Fruit fly (Drosophila melanogaster) S2 (cell line): ENCODE results near the gene Arpc1.

Experiments used
- CG8478 ChIP-seq: fragments of >200 bp; optimal IDR thresholded peaks from 2 replicates; lab custom pipeline; 2018
- CTCF ChIP-seq, 2 experiments: fragments of >200 bp; optimal IDR thresholded peaks; 2 replicates each; lab custom pipeline; 2018

The Arpc1 gene

DNA sequence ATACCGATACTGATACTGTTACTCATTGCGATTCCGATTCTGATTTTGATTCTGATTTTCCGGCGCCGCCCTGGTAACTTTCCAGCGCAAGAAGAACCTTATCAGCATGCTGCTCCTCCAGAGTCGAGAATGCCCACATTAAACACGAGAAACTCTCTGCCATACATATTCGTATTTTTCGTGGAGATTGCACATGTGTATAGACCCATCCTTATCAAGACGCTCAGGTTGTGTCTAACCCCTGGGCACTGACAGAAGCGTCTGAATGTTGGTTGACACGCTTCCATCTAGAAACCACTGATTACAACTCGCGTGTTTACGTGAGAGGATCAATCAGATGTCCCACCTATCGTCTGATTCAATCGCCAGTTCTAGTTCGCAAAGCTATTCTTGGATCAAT lies 24.4 kb downstream of the Arpc1 start:
- TF ChIP-seq CG8478 (lab: Kevin White, UChicago) (no peak), CTCF (optimal IDR thresholded peaks at IDR 0.05; lab: Kevin White, UChicago) (no peak)

DNA sequence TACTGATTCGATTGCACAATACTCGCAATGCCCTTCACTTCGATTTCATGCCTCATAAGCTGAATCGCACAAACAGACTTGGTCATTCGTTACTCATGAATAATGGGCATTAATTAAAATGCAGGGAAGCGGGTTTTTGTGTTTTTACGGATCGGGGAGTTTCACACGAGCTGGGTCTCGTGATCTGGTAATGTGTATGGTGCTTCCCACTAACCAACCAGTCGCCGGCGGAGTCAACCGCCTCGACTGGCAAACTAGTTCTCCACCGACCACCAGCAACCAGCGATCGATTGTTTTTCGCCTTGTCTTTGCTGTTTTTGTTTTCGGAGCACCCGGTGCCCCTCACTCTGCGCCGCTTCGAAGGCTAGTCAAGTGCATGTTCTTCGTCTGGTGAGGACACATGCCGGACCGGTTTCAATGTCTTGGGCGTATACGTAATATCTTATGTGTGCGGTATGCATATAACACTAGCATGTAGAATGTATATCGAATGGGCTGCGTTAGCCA lies 24.9 kb downstream of the Arpc1 start:
- no peak for TF ChIP-seq CG8478 (lab: Kevin White, UChicago)
- TF ChIP-seq CTCF (optimal IDR thresholded peaks at IDR 0.05; lab: Kevin White, UChicago) = no peak

DNA sequence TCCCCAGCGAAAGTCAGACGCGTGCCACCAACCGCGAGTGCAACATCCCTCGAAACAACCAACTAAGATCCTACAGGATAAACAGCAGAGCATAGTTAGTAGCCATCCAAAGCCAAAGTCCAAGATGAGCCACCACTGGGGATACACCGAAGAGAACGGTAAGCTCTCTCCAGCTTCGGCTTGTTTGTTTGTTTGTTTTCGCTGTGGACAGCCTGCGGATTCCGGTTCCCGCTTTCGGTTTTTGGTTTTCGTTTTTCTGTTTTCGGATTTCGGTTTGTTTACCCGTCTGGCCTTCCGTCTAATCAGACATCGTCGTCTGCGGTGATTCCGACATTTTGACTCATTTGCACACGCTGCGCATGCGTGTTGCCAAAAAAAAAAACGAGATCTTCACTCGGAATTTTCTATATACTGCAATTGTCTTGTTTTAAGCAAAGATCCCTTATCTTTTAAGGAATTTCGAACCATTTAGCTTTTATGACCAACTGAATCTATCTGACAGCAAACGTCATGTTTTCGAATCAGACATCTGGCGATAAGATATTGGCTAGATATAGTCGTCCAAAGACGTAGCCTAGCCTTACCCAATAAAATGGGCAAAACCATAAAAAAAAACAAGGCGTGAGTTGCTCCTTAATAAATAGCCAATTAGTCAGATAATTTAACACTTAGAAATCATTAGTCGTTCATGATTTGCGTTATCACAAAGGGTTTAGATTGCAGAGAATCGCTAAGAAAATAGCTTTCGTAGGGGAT lies 25.6 kb downstream of the Arpc1 start:
- TF ChIP-seq CG8478 (lab: Kevin White, UChicago) (no peak), CTCF (optimal IDR thresholded peaks at IDR 0.05; lab: Kevin White, UChicago) (no peak)

DNA sequence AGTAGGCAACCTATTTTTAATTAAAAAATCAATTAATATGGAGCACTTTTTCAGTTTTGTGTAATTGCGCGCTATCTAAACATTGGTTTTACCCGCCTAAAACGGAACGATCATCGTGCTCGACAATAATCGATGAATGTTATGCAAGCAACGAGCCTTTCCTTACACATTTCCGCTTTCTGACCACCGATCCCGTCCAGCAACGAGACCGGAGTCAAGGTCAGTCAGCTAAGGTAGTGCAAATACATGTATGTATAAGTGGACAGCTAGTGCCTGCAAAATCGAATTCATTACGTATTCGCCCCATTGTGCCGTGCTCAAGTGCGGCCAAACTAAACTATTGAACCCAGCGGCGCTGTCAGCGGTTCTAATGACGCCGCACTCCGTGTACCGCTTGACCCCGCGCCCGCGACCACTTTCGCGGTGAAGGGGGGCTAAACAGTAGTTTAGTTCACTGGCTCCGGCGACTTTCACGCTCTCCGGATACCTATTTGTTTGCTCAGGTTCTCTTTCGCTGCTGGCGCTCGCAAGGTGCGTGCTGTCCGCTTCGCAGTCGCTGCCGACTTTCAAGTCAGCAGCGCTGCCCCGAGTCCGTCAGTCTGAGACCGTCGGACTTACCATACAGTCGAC lies 26.4 kb downstream of the Arpc1 start, which contains the start of gene CAH1:
TSS of gene CAH1 (plus strand) at position 595 of the 630 bp plus-strand sequence.
- TF ChIP-seq CTCF (optimal IDR thresholded peaks at IDR 0.05; lab: Kevin White, UChicago) (no peak), CG8478 (lab: Kevin White, UChicago) (no peak)

DNA sequence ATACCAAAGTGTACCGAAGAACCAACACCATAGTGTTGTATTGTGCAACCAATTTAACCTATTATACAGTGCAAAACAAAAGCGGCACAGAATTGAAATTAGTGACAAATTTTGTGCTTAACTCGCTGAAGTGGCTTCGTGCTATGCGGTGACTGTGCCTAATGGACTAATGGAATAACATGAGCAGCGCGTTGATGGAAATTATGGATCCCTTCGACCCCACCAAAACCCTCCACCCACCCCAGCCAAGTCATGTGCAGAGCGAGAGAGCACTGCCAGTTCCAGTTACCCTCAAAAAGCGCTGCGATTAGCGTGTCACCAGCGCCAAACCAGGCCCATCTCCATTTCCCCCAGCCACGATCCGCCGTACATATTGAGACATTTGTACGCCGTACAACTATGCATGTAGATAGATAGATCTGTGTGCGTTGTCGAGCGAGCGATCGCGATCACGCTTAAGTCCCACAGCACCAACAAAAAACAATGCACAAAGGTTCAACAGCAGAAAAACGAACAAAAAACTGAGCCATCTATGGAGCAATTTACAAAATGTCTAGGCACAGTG lies 27.4 kb downstream of the Arpc1 start:
- no peak for TF ChIP-seq CG8478 (lab: Kevin White, UChicago)
- no peak for TF ChIP-seq CTCF (optimal IDR thresholded peaks at IDR 0.05; lab: Kevin White, UChicago)

DNA sequence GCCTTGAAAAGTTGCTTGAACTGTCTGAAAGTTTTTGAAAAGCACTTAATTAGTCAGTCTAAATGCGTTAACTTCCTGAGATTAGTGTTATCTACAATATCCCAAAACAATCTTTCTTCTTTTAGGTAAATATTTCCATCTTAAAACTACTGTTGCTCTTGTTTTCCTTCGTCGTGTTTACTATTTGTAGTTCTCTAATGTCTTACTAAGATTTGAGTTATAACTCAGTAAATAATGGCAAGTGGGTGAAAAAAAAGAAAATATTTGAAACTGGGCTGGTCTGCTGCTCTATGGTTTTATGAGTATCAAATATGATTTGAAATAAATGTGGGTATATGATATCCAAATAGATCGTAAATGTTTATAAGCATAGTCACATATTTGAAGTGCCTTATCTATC lies 28.4 kb downstream of the Arpc1 start:
- TF ChIP-seq CG8478 (lab: Kevin White, UChicago) (no peak), CTCF (optimal IDR thresholded peaks at IDR 0.05; lab: Kevin White, UChicago) (no peak)

DNA sequence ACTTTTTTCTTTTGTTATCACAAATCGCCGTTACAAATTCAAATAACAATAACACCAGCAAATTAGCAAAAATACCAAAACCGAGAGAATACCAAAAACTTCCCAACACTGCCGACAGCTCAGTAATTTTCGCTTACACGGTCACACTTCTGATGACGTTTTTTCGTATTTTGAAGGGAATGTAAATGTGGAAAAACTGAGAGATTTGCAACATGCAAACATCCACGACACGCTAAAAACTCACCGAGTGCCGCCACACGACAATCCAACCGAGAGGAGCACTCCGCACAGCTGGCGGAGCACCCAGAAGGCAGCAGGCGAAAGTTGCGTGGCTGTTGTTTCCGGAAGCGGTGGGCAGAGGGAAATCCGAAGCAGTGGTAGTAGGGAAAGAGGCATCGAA lies 36.1 kb downstream of the Arpc1 start, which contains the start of gene Sec71:
TSS of gene Sec71 (plus strand) at position 117 of the 400 bp plus-strand sequence.
- TF ChIP-seq CTCF (optimal IDR thresholded peaks at IDR 0.05; lab: Kevin White, UChicago) = no peak
- no peak for TF ChIP-seq CG8478 (lab: Kevin White, UChicago)

DNA sequence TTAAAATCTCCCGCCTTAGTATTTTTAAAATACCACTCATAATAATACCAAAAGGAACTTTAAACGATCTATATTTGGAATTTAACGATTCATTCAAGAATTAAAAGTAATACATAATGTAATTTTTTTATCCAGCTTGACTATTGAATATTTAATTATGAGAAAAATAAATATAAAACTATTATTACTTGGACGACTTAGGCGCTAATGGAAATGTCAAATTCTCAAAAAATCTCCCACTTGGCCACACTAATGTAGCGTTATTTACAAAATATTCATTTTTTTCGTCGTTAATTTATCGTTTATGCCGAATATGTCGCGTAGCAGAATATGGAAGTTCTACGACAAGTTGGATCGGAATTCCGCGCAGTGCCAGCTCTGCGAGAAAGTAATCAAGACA lies 38.8 kb downstream of the Arpc1 start, which contains the start of gene CG16863:
TSS of gene CG16863 (plus strand) at position 245 of the 400 bp plus-strand sequence.
- no peak for TF ChIP-seq CTCF (optimal IDR thresholded peaks at IDR 0.05; lab: Kevin White, UChicago)
- TF ChIP-seq CG8478 (lab: Kevin White, UChicago) = no peak

DNA sequence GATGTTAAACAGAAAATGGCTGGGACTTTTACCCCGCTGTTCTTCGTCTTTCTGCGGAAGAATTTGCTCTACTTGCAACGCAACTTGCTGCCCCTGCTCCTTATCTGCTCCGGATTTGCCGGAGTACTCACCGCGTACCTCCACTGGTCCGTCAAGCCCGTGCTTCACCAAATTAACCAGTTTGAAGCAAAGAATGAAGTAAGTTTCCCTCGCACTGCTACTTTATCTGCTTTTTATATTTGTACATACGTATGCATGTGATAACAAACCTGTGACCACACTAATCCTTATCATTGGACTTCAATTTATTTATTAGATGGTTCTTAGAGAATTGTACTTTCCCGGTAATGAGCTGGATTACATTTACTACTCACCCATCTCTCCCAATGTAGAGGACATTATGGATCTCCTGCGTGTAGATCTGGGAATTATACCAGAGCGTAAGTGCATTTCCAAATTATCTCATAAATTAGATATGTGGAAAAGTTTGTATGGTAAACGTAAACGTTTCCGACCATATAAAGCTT lies 45.3 kb downstream of the Arpc1 start, which contains the start of gene CG16890:
TSS of gene CG16890 (minus strand) at position 184 of the 527 bp plus-strand sequence.
- TF ChIP-seq CTCF (optimal IDR thresholded peaks at IDR 0.05; lab: Kevin White, UChicago) (no peak), CG8478 (lab: Kevin White, UChicago) (no peak)

DNA sequence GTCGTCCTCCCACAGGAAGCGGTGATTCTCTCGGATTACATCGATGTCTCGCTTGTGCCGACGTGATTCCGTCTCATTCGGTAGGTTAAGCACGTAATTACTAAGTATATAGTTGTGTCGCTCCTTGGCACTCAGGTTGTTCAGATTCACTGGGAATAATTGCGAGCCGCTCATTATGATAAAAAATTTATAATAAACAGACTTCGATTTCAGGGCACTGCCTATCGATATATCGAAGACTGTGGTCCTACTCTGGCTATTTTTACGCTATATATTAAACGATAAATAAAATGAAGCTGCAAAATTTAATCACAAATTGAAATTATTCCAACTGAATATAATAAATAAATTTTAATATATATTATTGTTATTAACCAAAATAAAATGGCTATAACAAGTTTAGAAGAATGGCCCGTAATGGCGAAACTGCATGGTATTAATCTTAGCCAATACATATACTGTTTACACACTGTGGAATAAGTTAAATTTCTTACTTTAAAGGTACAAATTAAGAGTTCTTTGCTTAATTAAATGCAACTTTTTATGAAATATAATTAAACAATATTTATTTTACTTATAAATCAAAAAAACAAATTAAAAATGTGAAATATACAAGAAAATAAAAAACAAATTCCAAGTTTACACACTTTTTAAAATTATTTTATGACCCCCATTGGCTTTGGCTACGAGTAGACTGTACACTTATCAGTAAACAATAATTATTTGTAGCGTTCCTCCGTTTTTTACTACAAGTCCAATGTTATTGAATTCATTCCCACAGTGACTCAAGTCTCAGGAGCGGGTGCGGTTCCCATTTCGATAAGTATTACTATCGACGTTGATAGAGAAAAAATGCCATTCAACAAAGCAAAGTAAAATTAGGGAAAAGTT lies 46.0 kb downstream of the Arpc1 start, which contains the start of gene Eato:
TSS of gene Eato (plus strand) at position 821 of the 891 bp plus-strand sequence.
- no peak for TF ChIP-seq CG8478 (lab: Kevin White, UChicago)
- no peak for TF ChIP-seq CTCF (optimal IDR thresholded peaks at IDR 0.05; lab: Kevin White, UChicago)

DNA sequence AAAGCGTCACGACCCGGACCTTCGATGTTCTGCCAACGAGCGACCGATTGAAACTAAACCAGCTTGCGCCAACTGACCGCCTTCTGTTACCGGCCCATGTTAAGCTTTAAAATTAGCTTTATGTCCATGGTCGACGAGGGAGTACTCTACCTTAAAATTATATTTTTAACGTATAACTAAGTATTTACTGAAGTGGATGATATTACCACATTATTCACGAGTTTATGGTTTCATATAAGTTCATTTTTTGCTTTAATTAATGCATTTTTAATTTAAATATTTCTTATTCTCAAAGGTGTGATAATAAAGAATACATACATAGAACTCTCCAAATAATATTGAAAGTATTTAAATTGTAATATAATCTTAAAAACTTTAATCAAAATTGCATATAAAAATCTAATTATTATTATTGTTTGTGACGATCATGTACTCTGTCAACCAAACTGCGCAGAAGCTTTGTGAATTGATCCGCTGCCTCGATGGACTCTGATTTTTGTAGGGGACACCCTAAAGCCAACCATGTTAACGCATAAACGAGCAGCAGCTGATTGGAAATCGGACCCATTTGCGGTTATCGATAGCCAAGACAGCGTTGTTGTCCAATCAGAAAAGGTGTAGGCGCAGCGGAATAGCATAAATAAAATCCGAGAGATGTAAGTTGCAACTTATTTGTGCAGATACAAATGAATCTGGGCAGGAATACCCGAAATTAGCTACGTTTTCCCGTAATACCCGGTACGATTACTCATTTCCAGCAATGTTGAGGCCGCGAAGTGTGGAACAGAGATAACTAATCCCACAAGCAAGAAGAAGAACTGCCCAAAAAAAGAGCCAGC lies 49.2 kb downstream of the Arpc1 start, which contains the start of the genes CG9008 and p38b:
TSS of gene CG9008 (minus strand) at position 57 of the 839 bp plus-strand sequence.
TSS of gene p38b (plus strand) at position 581 of the 839 bp plus-strand sequence.
- peak in 1 of 2 experiments; percentile 15 for TF ChIP-seq CTCF (optimal IDR thresholded peaks at IDR 0.05; lab: Kevin White, UChicago)
- TF ChIP-seq CG8478 (lab: Kevin White, UChicago) = no peak

DNA sequence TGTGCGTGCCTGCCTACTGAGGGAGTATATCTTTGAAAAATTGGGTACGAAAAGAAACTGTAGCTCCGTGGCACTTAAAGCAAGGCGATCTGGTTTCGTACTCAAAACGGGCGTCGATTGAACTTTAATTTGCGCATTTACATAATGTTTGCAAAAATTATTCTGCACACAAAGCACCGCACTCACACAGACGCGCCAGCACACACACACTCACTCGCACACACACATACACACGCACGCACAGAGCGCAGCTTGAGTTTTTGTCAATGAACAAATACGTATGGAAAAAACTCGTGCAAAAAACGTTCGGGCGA lies 49.8 kb downstream of the Arpc1 start:
- no peak for TF ChIP-seq CG8478 (lab: Kevin White, UChicago)
- no peak for TF ChIP-seq CTCF (optimal IDR thresholded peaks at IDR 0.05; lab: Kevin White, UChicago)

DNA sequence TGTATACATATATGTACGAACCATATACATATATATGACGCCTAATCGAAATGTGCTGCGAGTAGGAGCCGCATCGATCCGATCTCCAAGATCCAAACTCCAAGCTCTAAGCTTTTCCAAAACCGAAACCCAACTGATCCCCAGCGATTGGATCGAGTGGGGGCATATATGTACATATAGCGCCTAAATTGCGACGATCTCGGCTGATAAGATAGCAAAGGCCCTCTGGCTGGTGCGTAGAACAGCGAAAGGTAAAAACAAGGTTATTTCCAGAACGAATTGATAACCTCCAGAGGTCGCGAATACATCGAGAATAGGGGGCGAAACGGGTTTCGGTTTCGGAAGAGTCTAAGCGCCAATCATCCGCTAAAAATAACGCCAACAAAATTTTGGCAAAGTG lies 50.4 kb downstream of the Arpc1 start:
- TF ChIP-seq CTCF (optimal IDR thresholded peaks at IDR 0.05; lab: Kevin White, UChicago) = no peak
- no peak for TF ChIP-seq CG8478 (lab: Kevin White, UChicago)
